Worm (Caenorhabditis elegans) whole organism, L3 larva: Measurements from ENCODE around the gene B0554.4.

Source experiments
- R02D3.7 ChIP-seq: fragments of 150-350 bp; optimal IDR thresholded peaks from 2 replicates; lab custom pipeline; 2014; ENCODE audit warnings: missing biosample characterization, missing genetic modification characterization
- ZK546.5 ChIP-seq: sonication (generic microtip); optimal IDR thresholded peaks from 2 replicates; lab custom pipeline; 2017; ENCODE audit warnings: missing biosample characterization, missing genetic modification characterization
- aly-2 ChIP-seq: fragments of 150-350 bp; optimal IDR thresholded peaks from 2 replicates; lab custom pipeline; 2014; ENCODE audit warnings: missing biosample characterization, missing genetic modification characterization
- ama-1 ChIP-seq: fragments of 150-350 bp; optimal IDR thresholded peaks from 2 replicates; lab custom pipeline; 2018
- ceh-16 ChIP-seq: sonication (generic microtip); optimal IDR thresholded peaks from 2 replicates; lab custom pipeline; 2017; ENCODE audit warnings: missing biosample characterization, missing genetic modification characterization
- ceh-82 ChIP-seq: fragments of 150-350 bp; optimal IDR thresholded peaks from 2 replicates; lab custom pipeline; 2014; ENCODE audit warnings: missing biosample characterization, missing genetic modification characterization
- daf-12 ChIP-seq: fragments of 150-350 bp; optimal IDR thresholded peaks from 2 replicates; lab custom pipeline; 2014; ENCODE audit warnings: missing biosample characterization, missing genetic modification reagents, missing genetic modification characterization
- egl-27 ChIP-seq: sonication (generic microtip); optimal IDR thresholded peaks from 4 replicates; lab custom pipeline; 2017; ENCODE audit warnings: missing biosample characterization, missing genetic modification reagents, missing genetic modification characterization
- egl-5 ChIP-seq: fragments of 150-350 bp; optimal IDR thresholded peaks from 2 replicates; lab custom pipeline; 2017; ENCODE audit warnings: missing biosample characterization, missing genetic modification reagents, missing genetic modification characterization, inconsistent platforms
- elt-2 ChIP-seq: sonication (generic microtip); optimal IDR thresholded peaks from 2 replicates; lab custom pipeline; 2016; ENCODE audit warnings: missing genetic modification reagents, mild to moderate bottlenecking, missing genetic modification characterization, missing compliant biosample characterization
- elt-3 ChIP-seq, 3 experiments: fragments of 150-350 bp in 1 of 3; sonication (generic microtip) in 2 of 3; optimal IDR thresholded peaks; 2 replicates in 2 of 3; 4 replicates in 1 of 3; lab custom pipeline; 2014 to 2017; ENCODE audit warnings: missing biosample characterization in 3 of 3, missing genetic modification characterization in 3 of 3
- eor-1 ChIP-seq, 2 experiments: fragments of 150-350 bp; optimal IDR thresholded peaks; 2 replicates each; lab custom pipeline; 2014 to 2018; ENCODE audit warnings: missing biosample characterization in 2 of 2, missing genetic modification characterization in 2 of 2
- fkh-10 ChIP-seq: sonication (generic microtip); optimal IDR thresholded peaks from 2 replicates; lab custom pipeline; 2017; ENCODE audit warnings: missing biosample characterization, missing genetic modification reagents, missing genetic modification characterization
- fkh-2 ChIP-seq: fragments of 150-350 bp; optimal IDR thresholded peaks from 2 replicates; lab custom pipeline; 2014; ENCODE audit warnings: missing biosample characterization, missing genetic modification reagents, missing genetic modification characterization
- fos-1 ChIP-seq: fragments of 150-350 bp; optimal IDR thresholded peaks from 2 replicates; lab custom pipeline; 2014; ENCODE audit warnings: missing biosample characterization, missing genetic modification characterization
- jun-1 ChIP-seq: fragments of 150-350 bp; optimal IDR thresholded peaks from 2 replicates; lab custom pipeline; 2014; ENCODE audit warnings: missing biosample characterization, missing genetic modification reagents, missing genetic modification characterization
- lin-15B ChIP-seq: fragments of 150-350 bp; optimal IDR thresholded peaks from 2 replicates; lab custom pipeline; 2014; ENCODE audit warnings: missing biosample characterization, missing genetic modification characterization
- lin-39 ChIP-seq: fragments of 150-350 bp; optimal IDR thresholded peaks from 2 replicates; lab custom pipeline; 2018; ENCODE audit warnings: missing biosample characterization, missing genetic modification reagents, missing genetic modification characterization
- lsy-12 ChIP-seq: sonication (generic microtip); optimal IDR thresholded peaks from 2 replicates; lab custom pipeline; 2016; ENCODE audit warnings: mild to moderate bottlenecking, missing genetic modification characterization, missing compliant biosample characterization
- nfya-1 ChIP-seq: sonication (generic microtip); optimal IDR thresholded peaks from 2 replicates; lab custom pipeline; 2017; ENCODE audit warnings: missing genetic modification characterization, mild to moderate bottlenecking, missing compliant biosample characterization, antibody characterized with exemption, moderate library complexity; ENCODE audit not compliant: insufficient read depth
- nhr-11 ChIP-seq: fragments of 150-350 bp; optimal IDR thresholded peaks from 2 replicates; lab custom pipeline; 2014; ENCODE audit warnings: missing biosample characterization, missing genetic modification characterization
- nhr-23 ChIP-seq: fragments of 150-350 bp; optimal IDR thresholded peaks from 2 replicates; lab custom pipeline; 2014; ENCODE audit warnings: missing biosample characterization, missing genetic modification reagents, missing genetic modification characterization
- nhr-237 ChIP-seq: fragments of 150-350 bp; optimal IDR thresholded peaks from 2 replicates; lab custom pipeline; 2014; ENCODE audit warnings: missing biosample characterization, missing genetic modification characterization
- nhr-28 ChIP-seq: fragments of 150-350 bp; optimal IDR thresholded peaks from 2 replicates; lab custom pipeline; 2014; ENCODE audit warnings: missing biosample characterization, missing genetic modification characterization
- nhr-43 ChIP-seq: sonication (generic microtip); optimal IDR thresholded peaks from 2 replicates; lab custom pipeline; 2016; ENCODE audit warnings: mild to moderate bottlenecking, missing genetic modification characterization, missing compliant biosample characterization; ENCODE audit not compliant: poor library complexity, severe bottlenecking
- nhr-67 ChIP-seq: fragments of 150-350 bp; optimal IDR thresholded peaks from 2 replicates; lab custom pipeline; 2014; ENCODE audit warnings: missing biosample characterization, missing genetic modification characterization
- nhr-76 ChIP-seq: fragments of 150-350 bp; sonication (generic microtip); optimal IDR thresholded peaks from 5 replicates; lab custom pipeline; 2014; ENCODE audit warnings: missing biosample characterization, missing genetic modification characterization
- nhr-77 ChIP-seq: fragments of 150-350 bp; optimal IDR thresholded peaks from 2 replicates; lab custom pipeline; 2014; ENCODE audit warnings: missing biosample characterization, missing genetic modification characterization
- pha-4 ChIP-seq: fragments of 150-350 bp; optimal IDR thresholded peaks from 2 replicates; lab custom pipeline; 2014; ENCODE audit warnings: missing biosample characterization, missing genetic modification reagents, missing genetic modification characterization
- pqm-1 ChIP-seq: fragments of 150-350 bp; optimal IDR thresholded peaks from 2 replicates; lab custom pipeline; 2017; ENCODE audit warnings: missing biosample characterization, missing genetic modification characterization, inconsistent platforms
- sea-2 ChIP-seq: fragments of 150-350 bp; sonication (generic microtip); optimal IDR thresholded peaks from 4 replicates; lab custom pipeline; 2014; ENCODE audit warnings: missing biosample characterization, missing genetic modification reagents, missing genetic modification characterization
- skn-1 ChIP-seq: fragments of 150-350 bp; optimal IDR thresholded peaks from 2 replicates; lab custom pipeline; 2014; ENCODE audit warnings: missing biosample characterization, missing genetic modification characterization
- snpc-4 ChIP-seq: fragments of 150-350 bp; optimal IDR thresholded peaks from 2 replicates; lab custom pipeline; 2014; ENCODE audit warnings: missing biosample characterization, missing genetic modification characterization
- unc-39 ChIP-seq: sonication (generic microtip); optimal IDR thresholded peaks from 4 replicates; lab custom pipeline; 2017; ENCODE audit warnings: missing biosample characterization, missing genetic modification characterization
- unc-62 ChIP-seq: fragments of 150-350 bp; sonication (generic microtip); optimal IDR thresholded peaks from 4 replicates; lab custom pipeline; 2014; ENCODE audit warnings: missing biosample characterization, missing genetic modification reagents, missing genetic modification characterization
- zag-1 ChIP-seq: fragments of 150-350 bp; optimal IDR thresholded peaks from 2 replicates; lab custom pipeline; 2014; ENCODE audit warnings: missing biosample characterization, missing genetic modification characterization

The B0554.4 gene

ce11 chrV:433898-434297 is 5.0 kb downstream of the B0554.4 start, which contains the start of gene B0554.2:
TSS of gene B0554.2 (plus strand) at chrV:434198.
- TF ChIP-seq egl-5 (no peak), ceh-16 (tag; lab: Kevin White, UChicago) (no peak), lin-15B (tag; lab: Kevin White, UChicago) (no peak), nhr-23 (tag; lab: Kevin White, UChicago) (no peak), jun-1 (tag; lab: Kevin White, UChicago) (no peak), ama-1 (lab: Kevin White, UChicago) (no peak), nfya-1 (tag; lab: Kevin White, UChicago) (no peak), sea-2 (no peak), fos-1 (tag; lab: Kevin White, UChicago) (no peak), eor-1 (tag; optimal IDR thresholded peaks at IDR 0.05; lab: Kevin White, UChicago) (no peak), lin-39 (tag; lab: Kevin White, UChicago) (no peak)

- TF ChIP-seq nhr-77: no peak
- TF ChIP-seq aly-2: no peak
- no peak for TF ChIP-seq pqm-1 (tag; lab: Kevin White, UChicago)
- TF ChIP-seq egl-27 (tag; lab: Kevin White, UChicago): no peak
- no peak for TF ChIP-seq fkh-2 (tag; lab: Kevin White, UChicago)
- no peak for TF ChIP-seq R02D3.7 (tag; lab: Kevin White, UChicago)
- no peak for TF ChIP-seq daf-12 (tag; lab: Kevin White, UChicago)
- no peak for TF ChIP-seq ceh-16 (tag; lab: Kevin White, UChicago)
- TF ChIP-seq nhr-11 (tag; lab: Kevin White, UChicago): no peak
- no peak for TF ChIP-seq eor-1 (tag; optimal IDR thresholded peaks at IDR 0.05; lab: Kevin White, UChicago)
- no peak for TF ChIP-seq fkh-10 (GFP tag; lab: Kevin White, UChicago)
Measured at ce11 chrV:438094-438493, 9.2 kb downstream of the B0554.4 start, which contains the start of gene B0554.1. TSS of gene B0554.1 (plus strand) at chrV:438394.

- TF ChIP-seq nhr-237 (no peak), ama-1 (lab: Kevin White, UChicago) (no peak)
Measured at ce11 chrV:439183-439749, 10.3 kb downstream of the B0554.4 start.

- TF ChIP-seq nhr-76 (tag; lab: Kevin White, UChicago) (no peak), fkh-10 (GFP tag; lab: Kevin White, UChicago) (no peak), skn-1 (tag; lab: Kevin White, UChicago) (no peak), jun-1 (tag; lab: Kevin White, UChicago) (no peak), lsy-12 (no peak), pha-4 (no peak), elt-2 (tag; lab: Kevin White, UChicago) (no peak), ceh-16 (tag; lab: Kevin White, UChicago) (no peak), unc-39 (tag; lab: Kevin White, UChicago) (no peak), zag-1 (tag; lab: Kevin White, UChicago) (no peak), daf-12 (tag; lab: Kevin White, UChicago) (no peak), snpc-4 (tag; lab: Kevin White, UChicago) (no peak), nhr-43 (tag; lab: Kevin White, UChicago) (no peak)
Measured at ce11 chrV:440923-441322, 12.0 kb downstream of the B0554.4 start, which contains the start of gene B0554.7. TSS of gene B0554.7 (minus strand) at chrV:441023.

- TF ChIP-seq daf-12 (tag; lab: Kevin White, UChicago): no peak
- TF ChIP-seq fkh-10 (GFP tag; lab: Kevin White, UChicago): no peak
- TF ChIP-seq elt-3 (tag; optimal IDR thresholded peaks at IDR 0.05; lab: Kevin White, UChicago): no peak
- no peak for TF ChIP-seq pha-4
- no peak for TF ChIP-seq ama-1 (lab: Kevin White, UChicago)
- TF ChIP-seq ceh-82: no peak
- no peak for TF ChIP-seq aly-2
- TF ChIP-seq egl-5: no peak
- TF ChIP-seq fkh-2 (tag; lab: Kevin White, UChicago): no peak
- no peak for TF ChIP-seq nhr-28
- TF ChIP-seq nhr-67 (tag; lab: Kevin White, UChicago): no peak
- no peak for TF ChIP-seq ZK546.5 (tag; lab: Kevin White, UChicago)
- TF ChIP-seq jun-1 (tag; lab: Kevin White, UChicago): no peak
- TF ChIP-seq unc-62 (GFP tag; lab: Kevin White, UChicago): no peak
Measured at ce11 chrV:443193-443592, 14.2 kb downstream of the B0554.4 start, which contains the start of gene srh-33. TSS of gene srh-33 (minus strand) at chrV:443293.
